Fruit fly (Drosophila melanogaster): ENCODE results near the gene Cat.

DNA sequence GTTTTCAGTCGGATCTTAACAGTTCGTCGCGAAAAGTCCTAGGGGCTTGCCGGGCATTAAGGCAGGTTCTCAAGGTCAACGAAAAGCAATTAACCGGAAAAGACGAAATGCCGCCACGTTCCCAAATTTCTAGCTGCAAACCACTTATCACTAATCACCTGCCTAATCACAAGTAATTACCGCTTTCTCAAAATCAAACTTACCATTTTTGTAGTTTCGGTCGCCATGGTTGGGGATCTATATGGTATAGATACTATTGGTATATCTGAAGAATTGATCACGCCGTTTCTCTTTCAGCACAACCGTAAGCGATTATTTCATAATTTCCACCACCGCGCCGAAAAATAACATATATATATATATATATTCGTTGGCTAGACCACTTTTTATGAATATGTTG, 23.4 kb downstream of the Cat start:
- TF ChIP-seq CG31627 (GFP tag; optimal IDR thresholded peaks at IDR 0.05) (no peak), fkh (GFP tag; optimal IDR thresholded peaks at IDR 0.05) (no peak), Lpt (GFP tag; optimal IDR thresholded peaks at IDR 0.05) (no peak), Sox15 (GFP tag; optimal IDR thresholded peaks at IDR 0.05) (no peak), ss (GFP tag; optimal IDR thresholded peaks at IDR 0.05) (no peak), topi (GFP tag; optimal IDR thresholded peaks at IDR 0.05) (no peak), Hr39 (GFP tag; optimal IDR thresholded peaks at IDR 0.05) (no peak), Gug (GFP tag; IDR thresholded peaks at IDR 0.05) (no peak), CG15336 (GFP tag; IDR thresholded peaks at IDR 0.05) (no peak)
